Worm (Caenorhabditis elegans) whole organism, mixed stage, embryonic: Measurements from ENCODE around the gene coq-6.

ENCODE experiments used
- M03D4.4 ChIP-seq: sonication (generic microtip); optimal IDR thresholded peaks from 2 replicates; lab custom pipeline; 2017; ENCODE audit warnings: mild to moderate bottlenecking, missing genetic modification characterization, missing compliant biosample characterization
- bed-3 ChIP-seq: fragments of 200-800 bp; sonication (Bioruptor generic); optimal IDR thresholded peaks from 3 replicates; lab custom pipeline; 2018; ENCODE audit warnings: mild to moderate bottlenecking, missing genetic modification characterization, moderate library complexity, missing compliant biosample characterization
- blmp-1 ChIP-seq: fragments of 150-350 bp; optimal IDR thresholded peaks from 2 replicates; lab custom pipeline; 2014; ENCODE audit warnings: missing biosample characterization, missing genetic modification characterization
- ceh-39 ChIP-seq: fragments of 150-350 bp; optimal IDR thresholded peaks from 2 replicates; lab custom pipeline; 2014; ENCODE audit warnings: missing biosample characterization, missing genetic modification characterization
- ceh-43 ChIP-seq: fragments of 200-800 bp; sonication (Bioruptor generic); optimal IDR thresholded peaks from 2 replicates; lab custom pipeline; 2018; ENCODE audit warnings: mild to moderate bottlenecking, missing genetic modification characterization, moderate library complexity, missing compliant biosample characterization
- ceh-83 ChIP-seq: fragments of 200-800 bp; sonication (Bioruptor generic); optimal IDR thresholded peaks from 2 replicates; lab custom pipeline; 2018; ENCODE audit warnings: mild to moderate bottlenecking, missing genetic modification characterization, missing compliant biosample characterization
- ces-1 ChIP-seq: fragments of 150-350 bp; optimal IDR thresholded peaks from 2 replicates; lab custom pipeline; 2014; ENCODE audit warnings: missing biosample characterization, missing genetic modification reagents, missing genetic modification characterization
- cnd-1 ChIP-seq: fragments of 200-800 bp; sonication (Bioruptor generic); optimal IDR thresholded peaks from 2 replicates; lab custom pipeline; 2018; ENCODE audit warnings: mild to moderate bottlenecking, missing genetic modification characterization, missing compliant biosample characterization
- drap-1 ChIP-seq: fragments of 200-800 bp; sonication (Bioruptor generic); optimal IDR thresholded peaks from 3 replicates; lab custom pipeline; 2018; ENCODE audit warnings: mild to moderate bottlenecking, missing genetic modification characterization, missing compliant biosample characterization
- elt-1 ChIP-seq: sonication (generic microtip); optimal IDR thresholded peaks from 2 replicates; lab custom pipeline; 2017; ENCODE audit warnings: missing genetic modification characterization, mild to moderate bottlenecking, missing compliant biosample characterization, antibody characterized with exemption, moderate library complexity, borderline replicate concordance; ENCODE audit not compliant: insufficient read depth
- elt-3 ChIP-seq: fragments of 150-350 bp; optimal IDR thresholded peaks from 2 replicates; lab custom pipeline; 2014; ENCODE audit warnings: missing biosample characterization, missing genetic modification characterization
- flh-1 ChIP-seq: fragments of 200-800 bp; sonication (Bioruptor generic); optimal IDR thresholded peaks from 2 replicates; lab custom pipeline; 2018; ENCODE audit warnings: mild to moderate bottlenecking, missing genetic modification characterization, moderate library complexity, missing compliant biosample characterization
- ham-2 ChIP-seq: fragments of 200-800 bp; sonication (Bioruptor generic); optimal IDR thresholded peaks from 2 replicates; lab custom pipeline; 2018; ENCODE audit warnings: mild to moderate bottlenecking, missing genetic modification characterization, missing compliant biosample characterization
- hlh-1 ChIP-seq: fragments of 150-350 bp; optimal IDR thresholded peaks from 2 replicates; lab custom pipeline; 2014; ENCODE audit warnings: missing biosample characterization, missing genetic modification reagents, missing genetic modification characterization
- lin-13 ChIP-seq: fragments of 150-350 bp; optimal IDR thresholded peaks from 2 replicates; lab custom pipeline; 2014; ENCODE audit warnings: missing biosample characterization, missing genetic modification characterization
- lin-32 ChIP-seq: fragments of 200-800 bp; sonication (Bioruptor generic); optimal IDR thresholded peaks from 2 replicates; lab custom pipeline; 2018; ENCODE audit warnings: mild to moderate bottlenecking, missing genetic modification characterization, missing compliant biosample characterization
- lsy-2 ChIP-seq: fragments of 150-350 bp; optimal IDR thresholded peaks from 2 replicates; lab custom pipeline; 2014; ENCODE audit warnings: missing biosample characterization, missing genetic modification characterization
- mab-5 ChIP-seq: fragments of 150-350 bp; optimal IDR thresholded peaks from 2 replicates; lab custom pipeline; 2014; ENCODE audit warnings: missing biosample characterization, missing genetic modification characterization
- mep-1 ChIP-seq: fragments of 150-350 bp; optimal IDR thresholded peaks from 2 replicates; lab custom pipeline; 2017; ENCODE audit warnings: missing biosample characterization, missing genetic modification reagents, missing genetic modification characterization, inconsistent platforms
- mls-2 ChIP-seq: sonication (generic microtip); optimal IDR thresholded peaks from 2 replicates; lab custom pipeline; 2016; ENCODE audit warnings: mild to moderate bottlenecking, missing genetic modification characterization, moderate library complexity, missing compliant biosample characterization
- nhr-12 ChIP-seq: fragments of 150-350 bp; optimal IDR thresholded peaks from 2 replicates; lab custom pipeline; 2014; ENCODE audit warnings: missing biosample characterization, missing genetic modification characterization
- nhr-2 ChIP-seq: fragments of 150-350 bp; optimal IDR thresholded peaks from 2 replicates; lab custom pipeline; 2014; ENCODE audit warnings: missing biosample characterization, missing genetic modification characterization
- nhr-237 ChIP-seq: fragments of 150-350 bp; optimal IDR thresholded peaks from 2 replicates; lab custom pipeline; 2014; ENCODE audit warnings: missing biosample characterization, missing genetic modification characterization
- nhr-28 ChIP-seq: fragments of 150-350 bp; optimal IDR thresholded peaks from 2 replicates; lab custom pipeline; 2014; ENCODE audit warnings: missing biosample characterization, missing genetic modification characterization
- nhr-76 ChIP-seq: sonication (generic microtip); optimal IDR thresholded peaks from 2 replicates; lab custom pipeline; 2017; ENCODE audit warnings: missing biosample characterization, missing genetic modification characterization
- pha-4 ChIP-seq: fragments of 150-350 bp; optimal IDR thresholded peaks from 2 replicates; lab custom pipeline; 2018; ENCODE audit warnings: missing biosample characterization, missing genetic modification reagents, missing genetic modification characterization
- sem-2 ChIP-seq: fragments of 200-800 bp; sonication (Bioruptor generic); optimal IDR thresholded peaks from 2 replicates; lab custom pipeline; 2018; ENCODE audit warnings: mild to moderate bottlenecking, missing genetic modification characterization, missing compliant biosample characterization
- snpc-4 ChIP-seq: fragments of 150-350 bp; optimal IDR thresholded peaks from 2 replicates; lab custom pipeline; 2014; ENCODE audit warnings: missing biosample characterization, missing genetic modification characterization
- sptf-1 ChIP-seq: sonication (generic microtip); optimal IDR thresholded peaks from 2 replicates; lab custom pipeline; 2017; ENCODE audit warnings: mild to moderate bottlenecking, missing genetic modification characterization, moderate library complexity, missing compliant biosample characterization
- tbx-8 ChIP-seq: fragments of 200-800 bp; sonication (Bioruptor generic); optimal IDR thresholded peaks from 2 replicates; lab custom pipeline; 2018; ENCODE audit warnings: mild to moderate bottlenecking, missing genetic modification characterization, moderate library complexity, missing compliant biosample characterization
- unc-120 ChIP-seq: sonication (generic microtip); optimal IDR thresholded peaks from 2 replicates; lab custom pipeline; 2017; ENCODE audit warnings: missing genetic modification characterization, missing compliant biosample characterization; ENCODE audit not compliant: poor library complexity, severe bottlenecking
- unc-39 ChIP-seq: fragments of 150-350 bp; optimal IDR thresholded peaks from 2 replicates; lab custom pipeline; 2014; ENCODE audit warnings: missing biosample characterization, missing genetic modification characterization
- unc-62 ChIP-seq: fragments of 150-350 bp; optimal IDR thresholded peaks from 2 replicates; lab custom pipeline; 2014; ENCODE audit warnings: missing biosample characterization, missing genetic modification reagents, missing genetic modification characterization
- zip-8 ChIP-seq: fragments of 150-350 bp; optimal IDR thresholded peaks from 2 replicates; lab custom pipeline; 2014; ENCODE audit warnings: missing biosample characterization, missing genetic modification characterization
- ztf-11 ChIP-seq: fragments of 150-350 bp; optimal IDR thresholded peaks from 2 replicates; lab custom pipeline; 2014; ENCODE audit warnings: missing biosample characterization, missing genetic modification characterization

coq-6 gene

ce11 chrV:9342965-9343628 is 6.5 kb downstream of the coq-6 start:
- TF ChIP-seq nhr-237 (no peak), unc-120 (tag; lab: Kevin White, UChicago) (no peak), snpc-4 (tag; lab: Kevin White, UChicago) (no peak), elt-3 (tag; lab: Kevin White, UChicago) (no peak), nhr-12 (tag; lab: Kevin White, UChicago) (no peak), elt-1 (no peak), sptf-1 (tag; lab: Kevin White, UChicago) (no peak), flh-1 (no peak), unc-62 (no peak), nhr-76 (tag; lab: Kevin White, UChicago) (no peak), ztf-11 (no peak), ceh-39 (no peak), drap-1 (no peak), nhr-2 (tag; lab: Kevin White, UChicago) (no peak), mab-5 (no peak)

ce11 chrV:9343629-9344624 is 7.4 kb downstream of the coq-6 start, which contains the start of gene tos-1:
TSS of gene tos-1 (minus strand) at chrV:9344203.
- TF ChIP-seq unc-39 (tag; lab: Kevin White, UChicago) (peak; percentile 93), lin-32 (GFP tag; lab: Kevin White, UChicago) (peak; percentile 51), ham-2 (GFP tag; lab: Kevin White, UChicago) (peak; percentile 96), unc-62 (peak; percentile 94), tbx-8 (peak; percentile 45), lin-13 (tag; lab: Kevin White, UChicago) (peak; percentile 98), blmp-1 (tag; lab: Kevin White, UChicago) (no peak), hlh-1 (peak; percentile 57), flh-1 (peak; percentile 27), drap-1 (peak; percentile 93), lsy-2 (tag; lab: Kevin White, UChicago) (peak; percentile 89), ceh-83 (GFP tag; lab: Kevin White, UChicago) (peak; percentile 82), zip-8 (tag; lab: Kevin White, UChicago) (no peak), pha-4 (tag; lab: Kevin White, UChicago) (peak; percentile 90), nhr-237 (peak; percentile 98), mab-5 (peak; percentile 63), sem-2 (GFP tag; lab: Kevin White, UChicago) (peak; percentile 69), ces-1 (GFP tag; lab: Kevin White, UChicago) (peak; percentile 92), M03D4.4 (tag; lab: Kevin White, UChicago) (peak; percentile 93), bed-3 (GFP tag; lab: Kevin White, UChicago) (peak; percentile 77), ztf-11 (peak; percentile 96), ceh-43 (GFP tag; lab: Kevin White, UChicago) (peak; percentile 92), nhr-2 (tag; lab: Kevin White, UChicago) (peak; percentile 52), snpc-4 (tag; lab: Kevin White, UChicago) (no peak), mls-2 (tag; lab: Kevin White, UChicago) (peak; percentile 96), elt-1 (peak; percentile 52), nhr-12 (tag; lab: Kevin White, UChicago) (peak; percentile 93), sptf-1 (tag; lab: Kevin White, UChicago) (peak; percentile 97), nhr-28 (tag; lab: Kevin White, UChicago) (peak; percentile 81), ceh-39 (peak; percentile 100), cnd-1 (peak; percentile 92), elt-3 (tag; lab: Kevin White, UChicago) (peak; percentile 74), nhr-76 (tag; lab: Kevin White, UChicago) (no peak), unc-120 (tag; lab: Kevin White, UChicago) (peak; percentile 86), mep-1 (tag; lab: Kevin White, UChicago) (peak; percentile 99)
